Worm (Caenorhabditis elegans) whole organism, young adult: ENCODE results near the gene kin-24.

Experiments
- B0261.1 ChIP-seq: sonication (generic microtip); optimal IDR thresholded peaks from 2 replicates; lab custom pipeline; 2016; ENCODE audit warnings: mild to moderate bottlenecking, missing genetic modification characterization, moderate library complexity, missing compliant biosample characterization
- B0336.3 ChIP-seq: fragments of 200-800 bp; sonication (Bioruptor generic); IDR thresholded peaks from 2 replicates; pipeline ENCODE4 v1.3.6; 2022; ENCODE audit warnings: missing genetic modification characterization, missing compliant biosample characterization
- F22D6.2 ChIP-seq: sonication (generic microtip); optimal IDR thresholded peaks from 2 replicates; lab custom pipeline; 2016; ENCODE audit warnings: mild to moderate bottlenecking, missing genetic modification characterization, missing compliant biosample characterization
- F39B2.1 ChIP-seq: fragments of 200-800 bp; sonication (Bioruptor generic); IDR thresholded peaks from 2 replicates; pipeline ENCODE4 v1.3.6; 2022; ENCODE audit warnings: missing genetic modification reagents, missing genetic modification characterization, missing compliant biosample characterization
- F55B11.4 ChIP-seq: sonication (generic microtip); optimal IDR thresholded peaks from 2 replicates; lab custom pipeline; 2016; ENCODE audit warnings: missing compliant biosample characterization, missing genetic modification characterization, borderline replicate concordance; ENCODE audit not compliant: insufficient read depth
- Y53G8AR.9 ChIP-seq: fragments of 200-800 bp; sonication (Bioruptor generic); conservative IDR thresholded peaks from 2 replicates; pipeline ENCODE4 v1.3.6; 2022; ENCODE audit warnings: missing genetic modification reagents, missing genetic modification characterization, missing compliant biosample characterization
- Y67H2A.10 ChIP-seq: fragments of 200-800 bp; sonication (Bioruptor generic); conservative IDR thresholded peaks from 2 replicates; pipeline ENCODE4 v1.3.6; 2022; ENCODE audit warnings: missing genetic modification reagents, missing genetic modification characterization, missing compliant biosample characterization
- atf-7 ChIP-seq: sonication (generic microtip); optimal IDR thresholded peaks from 2 replicates; lab custom pipeline; 2017; ENCODE audit warnings: mild to moderate bottlenecking, missing genetic modification characterization, missing compliant biosample characterization
- attf-5 ChIP-seq: fragments of 200-800 bp; sonication (Bioruptor generic); optimal IDR thresholded peaks from 2 replicates; lab custom pipeline; 2018; ENCODE audit warnings: mild to moderate bottlenecking, missing genetic modification characterization, missing compliant biosample characterization
- ccch-3 ChIP-seq: fragments of 200-800 bp; sonication (Bioruptor generic); optimal IDR thresholded peaks from 2 replicates; lab custom pipeline; 2018; ENCODE audit warnings: mild to moderate bottlenecking, missing genetic modification characterization, missing compliant biosample characterization
- cebp-1 ChIP-seq, 2 experiments: fragments of 200-800 bp in 1 of 2; sonication (Bioruptor generic) in 1 of 2; sonication (generic microtip) in 1 of 2; IDR thresholded peaks in 1 of 2; optimal IDR thresholded peaks in 1 of 2; 2 replicates each; pipeline versions ENCODE4 v1.3.6 to Lab custom; 2017 to 2022; ENCODE audit warnings: missing compliant biosample characterization in 2 of 2, missing genetic modification characterization in 2 of 2, mild to moderate bottlenecking in 1 of 2, missing genetic modification reagents in 1 of 2, moderate library complexity in 1 of 2
- ceh-100 ChIP-seq: fragments of 200-800 bp; sonication (Bioruptor generic); IDR thresholded peaks from 2 replicates; pipeline ENCODE4 v1.3.6; 2022; ENCODE audit warnings: missing genetic modification reagents, missing genetic modification characterization, missing compliant biosample characterization
- ceh-40 ChIP-seq: fragments of 200-800 bp; sonication (Bioruptor generic); IDR thresholded peaks from 2 replicates; pipeline ENCODE4 v1.3.6; 2022; ENCODE audit warnings: missing genetic modification characterization, missing compliant biosample characterization
- ceh-91 ChIP-seq: fragments of 200-800 bp; sonication (Bioruptor generic); IDR thresholded peaks from 2 replicates; pipeline ENCODE4 v1.3.6; 2022; ENCODE audit warnings: missing genetic modification reagents, missing genetic modification characterization, missing compliant biosample characterization
- chd-7 ChIP-seq: sonication (generic microtip); optimal IDR thresholded peaks from 2 replicates; lab custom pipeline; 2016; ENCODE audit warnings: mild to moderate bottlenecking, missing genetic modification characterization, moderate library complexity, missing compliant biosample characterization
- dox-1 ChIP-seq: fragments of 200-800 bp; sonication (Bioruptor generic); IDR thresholded peaks from 2 replicates; pipeline ENCODE4 v1.3.6; 2022; ENCODE audit warnings: missing genetic modification reagents, missing genetic modification characterization, missing compliant biosample characterization
- efl-1 ChIP-seq: fragments of 150-350 bp; optimal IDR thresholded peaks from 2 replicates; lab custom pipeline; 2014; ENCODE audit warnings: missing biosample characterization, missing genetic modification reagents, missing genetic modification characterization
- egl-44 ChIP-seq: fragments of 200-800 bp; sonication (Bioruptor generic); IDR thresholded peaks from 2 replicates; pipeline ENCODE4 v1.3.6; 2022; ENCODE audit warnings: missing genetic modification reagents, missing genetic modification characterization, missing compliant biosample characterization
- ekl-4 ChIP-seq: fragments of 200-800 bp; sonication (Bioruptor generic); IDR thresholded peaks from 2 replicates; pipeline ENCODE4 v1.3.6; 2022; ENCODE audit warnings: missing genetic modification reagents, missing genetic modification characterization, missing compliant biosample characterization
- ets-4 ChIP-seq: fragments of 200-800 bp; sonication (Bioruptor generic); optimal IDR thresholded peaks from 2 replicates; lab custom pipeline; 2018; ENCODE audit warnings: mild to moderate bottlenecking, missing genetic modification characterization, missing compliant biosample characterization
- hmg-1.2 ChIP-seq: fragments of 200-800 bp; sonication (Bioruptor generic); IDR thresholded peaks from 2 replicates; pipeline ENCODE4 v1.3.6; 2022; ENCODE audit warnings: missing genetic modification reagents, missing genetic modification characterization, missing compliant biosample characterization
- hsf-1 ChIP-seq: fragments of 200-800 bp; sonication (Bioruptor generic); IDR thresholded peaks from 2 replicates; pipeline ENCODE4 v1.3.6; 2022; ENCODE audit warnings: missing genetic modification reagents, missing genetic modification characterization, missing compliant biosample characterization
- let-607 ChIP-seq, 2 experiments: fragments of 200-800 bp in 1 of 2; sonication (Bioruptor generic) in 1 of 2; sonication (generic microtip) in 1 of 2; optimal IDR thresholded peaks; 2 replicates each; lab custom pipeline; 2016 to 2018; ENCODE audit warnings: mild to moderate bottlenecking in 2 of 2, missing compliant biosample characterization in 2 of 2, missing genetic modification characterization in 2 of 2, moderate library complexity in 2 of 2, missing genotype in 1 of 2
- lin-26 ChIP-seq: fragments of 200-800 bp; sonication (Bioruptor generic); IDR thresholded peaks from 2 replicates; pipeline ENCODE4 v1.3.6; 2022; ENCODE audit warnings: missing genetic modification reagents, missing genetic modification characterization, missing compliant biosample characterization
- lin-40 ChIP-seq: sonication (generic microtip); optimal IDR thresholded peaks from 2 replicates; lab custom pipeline; 2016; ENCODE audit warnings: missing genetic modification characterization, mild to moderate bottlenecking, missing compliant biosample characterization, missing genotype, missing genetic modification reagents
- lin-54 ChIP-seq: fragments of 200-800 bp; sonication (Bioruptor generic); optimal IDR thresholded peaks from 2 replicates; lab custom pipeline; 2018; ENCODE audit warnings: mild to moderate bottlenecking, missing genetic modification characterization, missing compliant biosample characterization
- madf-10 ChIP-seq: sonication (generic microtip); optimal IDR thresholded peaks from 2 replicates; lab custom pipeline; 2016; ENCODE audit warnings: mild to moderate bottlenecking, missing genetic modification characterization, missing compliant biosample characterization
- nfya-2 ChIP-seq: fragments of 200-800 bp; sonication (Bioruptor generic); IDR thresholded peaks from 2 replicates; pipeline ENCODE4 v1.3.6; 2022; ENCODE audit warnings: missing genetic modification reagents, missing genetic modification characterization, missing compliant biosample characterization
- nhr-179 ChIP-seq: sonication (generic microtip); optimal IDR thresholded peaks from 2 replicates; lab custom pipeline; 2016; ENCODE audit warnings: mild to moderate bottlenecking, missing genetic modification characterization, missing compliant biosample characterization
- nhr-80 ChIP-seq: sonication (generic microtip); optimal IDR thresholded peaks from 2 replicates; lab custom pipeline; 2016; ENCODE audit warnings: missing genetic modification characterization, missing compliant biosample characterization
- rec-8 ChIP-seq, 2 experiments: sonication (generic microtip); optimal IDR thresholded peaks; 2 replicates each; lab custom pipeline; 2016; ENCODE audit warnings: mild to moderate bottlenecking in 2 of 2, missing genetic modification characterization in 2 of 2, missing genetic modification reagents in 2 of 2, missing genotype in 2 of 2, missing biosample characterization in 1 of 2, missing compliant biosample characterization in 1 of 2, moderate library complexity in 1 of 2
- repo-1 ChIP-seq: sonication (generic microtip); optimal IDR thresholded peaks from 2 replicates; lab custom pipeline; 2017; ENCODE audit warnings: mild to moderate bottlenecking, missing genetic modification characterization, missing compliant biosample characterization
- sdz-38 ChIP-seq: sonication (generic microtip); optimal IDR thresholded peaks from 2 replicates; lab custom pipeline; 2016; ENCODE audit warnings: missing genotype, missing genetic modification characterization, missing compliant biosample characterization
- somi-1 ChIP-seq: fragments of 200-800 bp; sonication (Bioruptor generic); optimal IDR thresholded peaks from 2 replicates; lab custom pipeline; 2018; ENCODE audit warnings: mild to moderate bottlenecking, missing genetic modification characterization, missing compliant biosample characterization
- tbp1 ChIP-seq: fragments of 200-800 bp; sonication (Bioruptor generic); optimal IDR thresholded peaks from 2 replicates; lab custom pipeline; 2018; ENCODE audit warnings: mild to moderate bottlenecking, missing genetic modification characterization, missing compliant biosample characterization
- tlf-1 ChIP-seq: fragments of 200-800 bp; sonication (Bioruptor generic); optimal IDR thresholded peaks from 2 replicates; lab custom pipeline; 2018; ENCODE audit warnings: mild to moderate bottlenecking, missing genetic modification characterization, missing compliant biosample characterization
- unc-62 ChIP-seq: fragments of 150-350 bp; optimal IDR thresholded peaks from 2 replicates; lab custom pipeline; 2014; ENCODE audit warnings: missing biosample characterization, missing genetic modification reagents, missing genetic modification characterization
- ztf-18 ChIP-seq: sonication (generic microtip); optimal IDR thresholded peaks from 2 replicates; lab custom pipeline; 2016; ENCODE audit warnings: missing genotype, mild to moderate bottlenecking, missing genetic modification characterization, missing compliant biosample characterization
- ztf-22 ChIP-seq: fragments of 200-800 bp; sonication (Bioruptor generic); optimal IDR thresholded peaks from 2 replicates; lab custom pipeline; 2018; ENCODE audit warnings: mild to moderate bottlenecking, missing genetic modification characterization, moderate library complexity, missing compliant biosample characterization
- ztf-28 ChIP-seq: fragments of 200-800 bp; sonication (Bioruptor generic); IDR thresholded peaks from 2 replicates; pipeline ENCODE4 v1.3.6; 2022; ENCODE audit warnings: missing genetic modification reagents, missing genetic modification characterization, missing compliant biosample characterization

Gene kin-24

ce11 chrIV:9810633-9811032 lies 30.3 kb downstream of the kin-24 start, which contains the start of gene dct-15:
TSS of gene dct-15 (minus strand) at chrIV:9810733.
- TF ChIP-seq ccch-3 (GFP tag; lab: Kevin White, UChicago) = no peak

ce11 chrIV:9803544-9803943 lies 37.3 kb downstream of the kin-24 start:
- peak; percentile 16 for TF ChIP-seq attf-5
- peak; percentile 74 for TF ChIP-seq nhr-80 (tag; lab: Kevin White, UChicago)
- TF ChIP-seq hmg-1.2 (GFP tag; lab: Robert Waterston, UW) = peak; percentile 75; the same call in 1 of the 2 replicates
- no peak for TF ChIP-seq B0261.1 (tag; lab: Kevin White, UChicago)
- TF ChIP-seq cebp-1 (GFP tag; IDR thresholded peaks at IDR 0.05; lab: Robert Waterston, UW) = no peak
- TF ChIP-seq cebp-1 (tag; optimal IDR thresholded peaks at IDR 0.05; lab: Kevin White, UChicago) = peak; percentile 55
- no peak for TF ChIP-seq sdz-38 (tag; lab: Kevin White, UChicago)
- TF ChIP-seq egl-44 = 0 out of 2 replicates have a peak, but pooled peaks have one; percentile 15
- TF ChIP-seq F55B11.4 = no peak
- TF ChIP-seq lin-40 (tag; lab: Kevin White, UChicago) = peak; percentile 18
- TF ChIP-seq B0336.3 (GFP tag; lab: Robert Waterston, UW) = peak; percentile 42; the same call in 1 of the 2 replicates
- TF ChIP-seq tbp1 (GFP tag; lab: Kevin White, UChicago) = peak; percentile 24
- no peak for TF ChIP-seq unc-62
- no peak for TF ChIP-seq F39B2.1 (GFP tag; lab: Robert Waterston, UW)
- TF ChIP-seq ets-4 (GFP tag; lab: Kevin White, UChicago) = peak; percentile 35
- peak; percentile 29 for TF ChIP-seq madf-10 (tag; lab: Kevin White, UChicago)
- no peak for TF ChIP-seq Y67H2A.10 (GFP tag; lab: Robert Waterston, UW)

ce11 chrIV:9802711-9803110 lies 38.2 kb downstream of the kin-24 start, which contains the start of gene fat-3:
TSS of gene fat-3 (plus strand) at chrIV:9803023.
- TF ChIP-seq hmg-1.2 (GFP tag; lab: Robert Waterston, UW) (peak; percentile 53; the same call in 1 of the 2 replicates), nhr-80 (tag; lab: Kevin White, UChicago) (peak; percentile 75), ceh-40 (no peak)

- TF ChIP-seq hsf-1 (GFP tag; lab: Robert Waterston, UW) = no peak
- peak; percentile 35 for TF ChIP-seq tbp1 (GFP tag; lab: Kevin White, UChicago)
- no peak for TF ChIP-seq ceh-91 (GFP tag; lab: Robert Waterston, UW)
- peak; percentile 42 for TF ChIP-seq madf-10 (tag; lab: Kevin White, UChicago)
- no peak for TF ChIP-seq nhr-179 (tag; lab: Kevin White, UChicago)
- peak; percentile 34 for TF ChIP-seq lin-54
- TF ChIP-seq chd-7 (tag; lab: Kevin White, UChicago) = no peak
- TF ChIP-seq repo-1 (tag; lab: Kevin White, UChicago) = peak; percentile 46
- no peak for TF ChIP-seq ceh-100 (GFP tag; lab: Robert Waterston, UW)
- no peak for TF ChIP-seq rec-8 (tag; optimal IDR thresholded peaks at IDR 0.05; lab: Kevin White, UChicago)
- no peak for TF ChIP-seq ztf-28 (GFP tag; lab: Robert Waterston, UW)
- TF ChIP-seq dox-1 (GFP tag; lab: Robert Waterston, UW) = peak; percentile 51; the same call in 1 of the 2 replicates
- peak; percentile 74 for TF ChIP-seq atf-7 (tag; lab: Kevin White, UChicago)
- TF ChIP-seq efl-1 (GFP tag; lab: Kevin White, UChicago) = no peak
- TF ChIP-seq cebp-1 (GFP tag; IDR thresholded peaks at IDR 0.05; lab: Robert Waterston, UW) = no peak
- peak; percentile 54 for TF ChIP-seq cebp-1 (tag; optimal IDR thresholded peaks at IDR 0.05; lab: Kevin White, UChicago)
- TF ChIP-seq lin-26 (GFP tag; lab: Robert Waterston, UW) = no peak
- TF ChIP-seq Y53G8AR.9 (GFP tag; lab: Robert Waterston, UW) = no peak
- no peak for TF ChIP-seq nfya-2 (GFP tag; lab: Robert Waterston, UW)
- TF ChIP-seq ekl-4 (GFP tag; lab: Robert Waterston, UW) = no peak
- peak; percentile 54 for TF ChIP-seq tlf-1 (GFP tag; lab: Kevin White, UChicago)
- peak; percentile 97 for TF ChIP-seq nhr-80 (tag; lab: Kevin White, UChicago)
- TF ChIP-seq lin-40 (tag; lab: Kevin White, UChicago) = peak; percentile 31
- TF ChIP-seq let-607 (tag; optimal IDR thresholded peaks at IDR 0.05; lab: Kevin White, UChicago) = peak; percentile 29 to 60
- TF ChIP-seq F22D6.2 = peak; percentile 0
- peak; percentile 90 for TF ChIP-seq ztf-22 (GFP tag; lab: Kevin White, UChicago)
- no peak for TF ChIP-seq somi-1 (GFP tag; lab: Kevin White, UChicago)
- TF ChIP-seq ceh-40 = 0 out of 2 replicates have a peak, but pooled peaks have one; percentile 7
- peak; percentile 83 for TF ChIP-seq ets-4 (GFP tag; lab: Kevin White, UChicago)
- TF ChIP-seq egl-44 = 0 out of 2 replicates have a peak, but pooled peaks have one; percentile 22
- no peak for TF ChIP-seq ztf-18 (tag; lab: Kevin White, UChicago)
- peak; percentile 18 for TF ChIP-seq attf-5
- no peak for TF ChIP-seq F55B11.4
- TF ChIP-seq, all 124 proteins: peak for 17
These were observed 39.5 kb downstream of the kin-24 start for ce11 chrIV:9801418-9801817.
